Worm (Caenorhabditis elegans) whole organism, L3 larva: ENCODE results near the gene bra-1.

Experiments
- ZK546.5 ChIP-seq: sonication (generic microtip); optimal IDR thresholded peaks from 2 replicates; lab custom pipeline; 2017; ENCODE audit warnings: missing biosample characterization, missing genetic modification characterization
- ama-1 ChIP-seq: fragments of 150-350 bp; optimal IDR thresholded peaks from 2 replicates; lab custom pipeline; 2018
- daf-12 ChIP-seq: fragments of 150-350 bp; optimal IDR thresholded peaks from 2 replicates; lab custom pipeline; 2014; ENCODE audit warnings: missing biosample characterization, missing genetic modification reagents, missing genetic modification characterization
- elt-2 ChIP-seq: sonication (generic microtip); optimal IDR thresholded peaks from 2 replicates; lab custom pipeline; 2016; ENCODE audit warnings: missing genetic modification reagents, mild to moderate bottlenecking, missing genetic modification characterization, missing compliant biosample characterization
- jun-1 ChIP-seq: fragments of 150-350 bp; optimal IDR thresholded peaks from 2 replicates; lab custom pipeline; 2014; ENCODE audit warnings: missing biosample characterization, missing genetic modification reagents, missing genetic modification characterization
- nfya-1 ChIP-seq: sonication (generic microtip); optimal IDR thresholded peaks from 2 replicates; lab custom pipeline; 2017; ENCODE audit warnings: missing genetic modification characterization, mild to moderate bottlenecking, missing compliant biosample characterization, antibody characterized with exemption, moderate library complexity; ENCODE audit not compliant: insufficient read depth
- nhr-237 ChIP-seq: fragments of 150-350 bp; optimal IDR thresholded peaks from 2 replicates; lab custom pipeline; 2014; ENCODE audit warnings: missing biosample characterization, missing genetic modification characterization
- nhr-67 ChIP-seq: fragments of 150-350 bp; optimal IDR thresholded peaks from 2 replicates; lab custom pipeline; 2014; ENCODE audit warnings: missing biosample characterization, missing genetic modification characterization
- pha-4 ChIP-seq: fragments of 150-350 bp; optimal IDR thresholded peaks from 2 replicates; lab custom pipeline; 2014; ENCODE audit warnings: missing biosample characterization, missing genetic modification reagents, missing genetic modification characterization
- snpc-4 ChIP-seq: fragments of 150-350 bp; optimal IDR thresholded peaks from 2 replicates; lab custom pipeline; 2014; ENCODE audit warnings: missing biosample characterization, missing genetic modification characterization
- tbx-2 ChIP-seq: sonication (generic microtip); optimal IDR thresholded peaks from 2 replicates; lab custom pipeline; 2016; ENCODE audit warnings: mild to moderate bottlenecking, missing genetic modification characterization, missing compliant biosample characterization
- zag-1 ChIP-seq: fragments of 150-350 bp; optimal IDR thresholded peaks from 2 replicates; lab custom pipeline; 2014; ENCODE audit warnings: missing biosample characterization, missing genetic modification characterization

- TF ChIP-seq nhr-237 (tag; lab: Kevin White, UChicago) (no peak), tbx-2 (tag; lab: Kevin White, UChicago) (no peak), ama-1 (lab: Kevin White, UChicago) (no peak), nfya-1 (tag; lab: Kevin White, UChicago) (no peak), snpc-4 (tag; lab: Kevin White, UChicago) (no peak), nhr-67 (tag; lab: Kevin White, UChicago) (no peak), jun-1 (tag; lab: Kevin White, UChicago) (no peak), pha-4 (tag; lab: Kevin White, UChicago) (no peak), elt-2 (tag; lab: Kevin White, UChicago) (no peak), zag-1 (tag; lab: Kevin White, UChicago) (no peak), daf-12 (tag; lab: Kevin White, UChicago) (no peak), ZK546.5 (tag; lab: Kevin White, UChicago) (no peak)
Measured at ce11 chrX:13638351-13638958, 40.2 kb downstream of the bra-1 start.
